Fruit fly (Drosophila melanogaster) whole organism: ENCODE results near the gene CG15333.

ENCODE experiments used
- CG8478 ChIP-seq: fragments of >200 bp; optimal IDR thresholded peaks from 2 replicates; lab custom pipeline; 2018; ENCODE audit warnings: inconsistent platforms
- Dll ChIP-seq: fragments of >200 bp; optimal IDR thresholded peaks from 2 replicates; lab custom pipeline; 2017
- EcR ChIP-seq, 2 experiments: fragments of >200 bp; optimal IDR thresholded peaks; 2 replicates each; lab custom pipeline; 2017; ENCODE audit warnings: missing biosample characterization in 2 of 2, missing genetic modification characterization in 2 of 2, missing genetic modification reagents in 2 of 2
- pan ChIP-seq: fragments of >200 bp; optimal IDR thresholded peaks from 2 replicates; lab custom pipeline; 2017
- psq ChIP-seq: fragments of >200 bp; optimal IDR thresholded peaks from 2 replicates; lab custom pipeline; 2017
- usp ChIP-seq: fragments of >200 bp; optimal IDR thresholded peaks from 2 replicates; lab custom pipeline; 2017; ENCODE audit warnings: missing biosample characterization, missing genetic modification characterization, mixed read lengths

Gene CG15333

dm6 chrX:8056597-8057228 lies 35.6 kb upstream of the CG15333 start:
- no peak for TF ChIP-seq psq (lab: Kevin White, UChicago)
- TF ChIP-seq CG8478 (lab: Kevin White, UChicago), result peak; percentile 54
- TF ChIP-seq pan (lab: Kevin White, UChicago), result no peak
- TF ChIP-seq Dll (lab: Kevin White, UChicago), result peak; percentile 71
- no peak for TF ChIP-seq EcR (GFP tag; optimal IDR thresholded peaks at IDR 0.05; lab: Kevin White, UChicago)
- no peak for TF ChIP-seq usp

DNA sequence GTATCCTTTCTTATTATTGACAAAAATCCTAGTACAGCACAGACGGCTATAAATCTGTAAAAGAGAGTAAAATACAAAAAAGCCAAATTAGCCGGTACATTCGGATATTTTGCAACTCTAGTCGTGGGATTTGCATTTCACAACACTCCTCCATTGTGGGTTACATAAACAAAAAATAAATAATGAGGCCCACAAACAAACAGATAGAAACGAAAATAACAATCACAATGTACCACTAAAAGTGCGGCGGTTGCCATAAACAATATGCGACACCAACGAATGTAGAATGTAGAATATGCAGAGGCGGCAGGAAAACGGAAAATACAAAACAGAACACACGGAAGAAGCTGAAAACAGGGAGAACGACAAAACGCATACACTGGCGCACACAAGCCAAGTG lies 34.9 kb upstream of the CG15333 start:
- no peak for TF ChIP-seq usp
- TF ChIP-seq CG8478 (lab: Kevin White, UChicago), result no peak
- no peak for TF ChIP-seq Dll (lab: Kevin White, UChicago)
- TF ChIP-seq EcR (GFP tag; optimal IDR thresholded peaks at IDR 0.05; lab: Kevin White, UChicago), result no peak
- TF ChIP-seq psq (lab: Kevin White, UChicago), result no peak
- TF ChIP-seq pan (lab: Kevin White, UChicago), result no peak

DNA sequence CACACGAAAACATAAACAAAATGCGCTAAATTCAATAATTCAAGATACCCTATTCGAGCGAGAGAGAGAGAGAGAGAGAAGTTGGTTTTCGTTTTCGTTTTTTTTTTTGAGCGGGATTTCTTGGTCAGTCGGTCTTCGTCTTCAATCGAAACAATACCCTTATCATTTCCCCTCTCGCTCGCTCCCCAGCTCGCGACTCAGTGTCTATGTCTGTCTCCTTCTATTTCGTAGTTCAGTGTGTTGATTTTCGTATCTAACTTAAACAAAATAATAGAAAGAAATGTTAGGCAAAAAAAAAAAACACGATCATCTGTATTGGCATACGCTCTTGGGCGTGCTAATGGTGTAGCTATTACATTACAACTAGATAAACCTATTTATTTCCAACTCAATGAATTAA lies 28.1 kb upstream of the CG15333 start:
- TF ChIP-seq EcR (GFP tag; optimal IDR thresholded peaks at IDR 0.05; lab: Kevin White, UChicago), result no peak
- TF ChIP-seq Dll (lab: Kevin White, UChicago), result no peak
- no peak for TF ChIP-seq usp

DNA sequence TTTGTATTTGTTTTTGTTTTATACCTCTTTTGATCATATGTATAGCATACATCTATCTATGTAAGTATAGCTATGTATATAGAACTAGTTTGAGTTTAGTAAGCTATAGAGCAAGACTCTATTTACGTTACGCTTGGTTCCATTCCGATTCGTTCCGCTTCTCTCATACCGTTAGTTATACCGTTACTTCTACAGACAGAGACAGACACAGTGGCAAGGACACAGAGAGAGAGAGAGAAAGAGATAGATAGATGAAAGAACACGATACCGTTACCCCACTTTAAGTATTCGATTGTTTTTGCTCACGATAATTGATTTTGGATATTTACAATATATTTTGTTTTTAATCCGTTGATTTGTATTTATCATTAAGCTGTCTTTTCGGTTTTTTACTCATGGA lies 25.4 kb upstream of the CG15333 start:
- TF ChIP-seq CG8478 (lab: Kevin White, UChicago) (no peak), EcR (GFP tag; optimal IDR thresholded peaks at IDR 0.05; lab: Kevin White, UChicago) (no peak), psq (lab: Kevin White, UChicago) (no peak)

DNA sequence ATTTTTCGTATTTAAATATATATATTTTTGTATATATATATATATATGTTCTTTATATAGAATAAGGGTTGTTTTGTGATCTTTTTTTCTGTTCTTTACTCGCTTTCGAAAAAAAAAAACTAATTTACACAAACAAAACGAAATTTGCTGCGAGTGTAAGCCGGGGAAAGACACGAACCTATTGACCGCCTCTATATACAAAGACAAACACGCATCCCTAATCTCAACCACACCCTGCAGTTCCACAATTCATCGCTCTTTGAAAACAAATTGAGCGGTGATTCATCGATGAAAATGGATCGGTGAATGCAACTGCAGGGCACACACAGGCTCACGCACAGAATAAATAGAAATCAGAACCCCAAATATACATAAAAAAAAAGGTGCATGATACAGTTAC lies 17.8 kb upstream of the CG15333 start:
- TF ChIP-seq CG8478 (lab: Kevin White, UChicago), result no peak
- no peak for TF ChIP-seq pan (lab: Kevin White, UChicago)
- TF ChIP-seq Dll (lab: Kevin White, UChicago), result no peak
- no peak for TF ChIP-seq psq (lab: Kevin White, UChicago)
- no peak for TF ChIP-seq usp
- no peak for TF ChIP-seq EcR (GFP tag; optimal IDR thresholded peaks at IDR 0.05; lab: Kevin White, UChicago)

- TF ChIP-seq Dll (lab: Kevin White, UChicago) (no peak), EcR (GFP tag; optimal IDR thresholded peaks at IDR 0.05; lab: Kevin White, UChicago) (no peak), pan (lab: Kevin White, UChicago) (no peak), CG8478 (lab: Kevin White, UChicago) (no peak), psq (lab: Kevin White, UChicago) (no peak), usp (no peak)
These were observed 16.2 kb upstream of the CG15333 start, which contains the start of gene CG2233 for dm6 chrX:8037334-8037733. Gene CG2233 (minus strand): TSS chrX:8037517.

dm6 chrX:7995171-7995747 lies 25.9 kb downstream of the CG15333 start, which contains the start of gene Tbh:
Gene Tbh (plus strand): TSS chrX:7995697.
- TF ChIP-seq pan (lab: Kevin White, UChicago) (no peak), psq (lab: Kevin White, UChicago) (no peak), usp (no peak), CG8478 (lab: Kevin White, UChicago) (no peak), EcR (GFP tag; optimal IDR thresholded peaks at IDR 0.05; lab: Kevin White, UChicago) (no peak), Dll (lab: Kevin White, UChicago) (no peak)

- no peak for TF ChIP-seq EcR (GFP tag; optimal IDR thresholded peaks at IDR 0.05; lab: Kevin White, UChicago)
- no peak for TF ChIP-seq usp
- no peak for TF ChIP-seq CG8478 (lab: Kevin White, UChicago)
- TF ChIP-seq Dll (lab: Kevin White, UChicago), result no peak
- no peak for TF ChIP-seq psq (lab: Kevin White, UChicago)
These were observed 34.6 kb downstream of the CG15333 start for dm6 chrX:7986551-7986950.

DNA sequence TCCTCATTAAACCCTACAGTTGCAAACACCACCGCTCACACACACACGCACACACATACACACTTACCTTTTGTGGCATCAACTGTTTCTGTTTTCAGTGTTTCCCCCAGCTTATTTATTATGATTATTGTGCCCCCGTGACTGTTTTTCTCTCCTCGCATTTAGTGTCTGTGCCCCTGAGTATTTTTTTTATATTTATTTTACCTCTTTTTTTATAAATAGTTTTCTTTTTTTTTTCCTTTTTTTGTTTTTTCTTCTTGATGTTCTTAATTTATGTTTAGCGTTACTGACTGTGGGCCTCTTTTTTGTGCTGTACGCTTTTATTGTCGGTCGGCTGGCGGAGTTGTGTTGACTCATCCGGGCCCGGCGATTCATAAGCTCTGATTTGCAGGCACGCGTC lies 40.4 kb downstream of the CG15333 start:
- TF ChIP-seq EcR (GFP tag; optimal IDR thresholded peaks at IDR 0.05; lab: Kevin White, UChicago) (no peak), Dll (lab: Kevin White, UChicago) (no peak), usp (no peak), CG8478 (lab: Kevin White, UChicago) (no peak), psq (lab: Kevin White, UChicago) (no peak), pan (lab: Kevin White, UChicago) (no peak)

DNA sequence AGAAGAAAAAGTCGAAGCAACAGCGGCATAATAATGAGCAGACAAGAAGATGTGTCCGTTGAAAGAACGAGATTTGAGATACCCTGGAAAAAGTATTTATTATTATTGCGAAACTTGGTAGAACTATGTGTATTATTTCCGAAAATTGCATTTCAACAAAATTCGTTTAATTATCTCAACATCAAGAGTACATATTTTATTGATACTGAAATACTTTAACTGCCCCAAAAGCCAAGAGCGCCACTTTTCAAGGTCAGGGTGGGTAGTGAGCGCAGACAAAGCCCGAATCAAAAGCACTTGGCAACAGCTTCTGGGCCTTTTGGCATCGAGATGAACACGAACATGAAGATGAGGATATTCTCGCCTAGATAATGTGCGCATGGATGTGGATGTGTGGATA lies 41.9 kb downstream of the CG15333 start:
- TF ChIP-seq Dll (lab: Kevin White, UChicago) (no peak), CG8478 (lab: Kevin White, UChicago) (no peak), pan (lab: Kevin White, UChicago) (no peak), psq (lab: Kevin White, UChicago) (no peak), EcR (GFP tag; optimal IDR thresholded peaks at IDR 0.05; lab: Kevin White, UChicago) (no peak), usp (no peak)

dm6 chrX:7978027-7978426 lies 43.1 kb downstream of the CG15333 start:
- TF ChIP-seq psq (lab: Kevin White, UChicago) (no peak), EcR (GFP tag; optimal IDR thresholded peaks at IDR 0.05; lab: Kevin White, UChicago) (no peak), usp (no peak), pan (lab: Kevin White, UChicago) (no peak), Dll (lab: Kevin White, UChicago) (no peak), CG8478 (lab: Kevin White, UChicago) (no peak)
